Fruit fly (Drosophila melanogaster) whole organism, wandering third instar larva: ENCODE measurements around the gene CG13024.

Experiments used
- Abd-B ChIP-seq: fragments of >200 bp; optimal IDR thresholded peaks from 2 replicates; lab custom pipeline; 2017; ENCODE audit warnings: missing biosample characterization, missing genetic modification characterization
- CG32264 ChIP-seq: fragments of 200-800 bp; sonication (Bioruptor generic); optimal IDR thresholded peaks from 2 replicates; lab custom pipeline; 2016; ENCODE audit warnings: missing biosample characterization, missing genetic modification characterization
- CG9705 ChIP-seq: fragments of 200-800 bp; sonication (Bioruptor generic); optimal IDR thresholded peaks from 2 replicates; lab custom pipeline; 2018; ENCODE audit warnings: missing biosample characterization, mild to moderate bottlenecking, missing genetic modification characterization
- CrebA ChIP-seq: fragments of 200-800 bp; sonication (Bioruptor generic); optimal IDR thresholded peaks from 2 replicates; lab custom pipeline; 2016; ENCODE audit warnings: missing biosample characterization, mild to moderate bottlenecking, missing genetic modification characterization, borderline replicate concordance
- Dfd ChIP-seq: fragments of >200 bp; optimal IDR thresholded peaks from 2 replicates; lab custom pipeline; 2017; ENCODE audit warnings: missing biosample characterization, missing genetic modification characterization
- Dif ChIP-seq: fragments of 200-275, 200-300 bp; sonication (Bioruptor generic); optimal IDR thresholded peaks from 2 replicates; lab custom pipeline; 2018; ENCODE audit warnings: missing biosample characterization, missing genetic modification characterization; ENCODE audit not compliant: partially characterized antibody
- GATAd ChIP-seq: sonication (Bioruptor generic); optimal IDR thresholded peaks from 2 replicates; lab custom pipeline; 2016; ENCODE audit warnings: missing biosample characterization, missing genetic modification characterization
- HLH106 ChIP-seq: fragments of 200-800 bp; optimal IDR thresholded peaks from 3 replicates; lab custom pipeline; 2019; ENCODE audit warnings: missing biosample characterization, mild to moderate bottlenecking, missing genetic modification characterization, moderate library complexity
- Hnf4 ChIP-seq: fragments of 200-800 bp; sonication (Bioruptor generic); optimal IDR thresholded peaks from 2 replicates; lab custom pipeline; 2016; ENCODE audit warnings: missing biosample characterization, mild to moderate bottlenecking, missing genetic modification characterization
- Hr78 ChIP-seq: fragments of >200 bp; optimal IDR thresholded peaks from 2 replicates; lab custom pipeline; 2017; ENCODE audit warnings: missing biosample characterization, missing genetic modification characterization
- Hr83 ChIP-seq: fragments of 200-300 bp; sonication (Bioruptor generic); optimal IDR thresholded peaks from 2 replicates; lab custom pipeline; 2016; ENCODE audit warnings: missing biosample characterization, mild to moderate bottlenecking, missing genetic modification characterization, moderate library complexity; ENCODE audit not compliant: poor library complexity, severe bottlenecking
- Jra ChIP-seq: sonication (Bioruptor generic); optimal IDR thresholded peaks from 2 replicates; lab custom pipeline; 2016; ENCODE audit warnings: missing biosample characterization, missing genetic modification characterization
- Myc ChIP-seq: fragments of >200 bp; optimal IDR thresholded peaks from 2 replicates; lab custom pipeline; 2017
- OdsH ChIP-seq: fragments of 200-800 bp; sonication (Bioruptor generic); optimal IDR thresholded peaks from 2 replicates; lab custom pipeline; 2016; ENCODE audit warnings: missing biosample characterization, mild to moderate bottlenecking, missing genetic modification characterization
- Rel ChIP-seq, 2 experiments: fragments of 200-800 bp; sonication (Bioruptor generic) in 1 of 2; optimal IDR thresholded peaks; 2 replicates in 1 of 2; 3 replicates in 1 of 2; lab custom pipeline; 2016 to 2019; ENCODE audit warnings: mild to moderate bottlenecking in 2 of 2, missing biosample characterization in 2 of 2, missing genetic modification characterization in 2 of 2, moderate library complexity in 1 of 2
- Sp1 ChIP-seq: fragments of 200-800 bp; sonication (Bioruptor generic); optimal IDR thresholded peaks from 3 replicates; lab custom pipeline; 2019; ENCODE audit warnings: missing biosample characterization, mild to moderate bottlenecking, missing genetic modification characterization, moderate library complexity
- Vsx2 ChIP-seq: fragments of 200-300, 225-300 bp; sonication (Bioruptor generic); optimal IDR thresholded peaks from 2 replicates; lab custom pipeline; 2018; ENCODE audit warnings: missing biosample characterization, missing genetic modification characterization; ENCODE audit not compliant: partially characterized antibody
- br ChIP-seq: fragments of 200-800 bp; sonication (Bioruptor generic); optimal IDR thresholded peaks from 2 replicates; lab custom pipeline; 2016; ENCODE audit warnings: missing biosample characterization, missing genetic modification characterization
- brk ChIP-seq: fragments of 200-800 bp; sonication (Bioruptor generic); optimal IDR thresholded peaks from 2 replicates; lab custom pipeline; 2016; ENCODE audit warnings: missing biosample characterization, mild to moderate bottlenecking, missing genetic modification characterization
- dl ChIP-seq, 2 experiments: fragments of 175-275, 200-275 bp in 1 of 2; fragments of 200-275 bp in 1 of 2; sonication (Bioruptor generic); optimal IDR thresholded peaks; lab custom pipeline; 2018; ENCODE audit warnings: mild to moderate bottlenecking in 2 of 2, missing biosample characterization in 2 of 2, missing genetic modification characterization in 2 of 2, moderate library complexity in 2 of 2; ENCODE audit not compliant: partially characterized antibody in 2 of 2, insufficient read depth in 1 of 2
- dmrt93B ChIP-seq: fragments of 200-800 bp; sonication (Bioruptor generic); optimal IDR thresholded peaks from 2 replicates; lab custom pipeline; 2018; ENCODE audit warnings: missing biosample characterization, mild to moderate bottlenecking, missing genetic modification characterization
- dsf ChIP-seq: sonication (Bioruptor generic); optimal IDR thresholded peaks from 2 replicates; lab custom pipeline; 2016; ENCODE audit warnings: missing biosample characterization, missing genetic modification characterization, borderline replicate concordance
- foxo ChIP-seq, 2 experiments: fragments of 200-800 bp; sonication (Bioruptor generic); optimal IDR thresholded peaks; 2 replicates in 1 of 2; 3 replicates in 1 of 2; lab custom pipeline; 2016 to 2017; ENCODE audit warnings: missing biosample characterization in 2 of 2, missing genetic modification characterization in 2 of 2
- fru ChIP-seq: fragments of 200-800 bp; sonication (Bioruptor generic); optimal IDR thresholded peaks from 3 replicates; lab custom pipeline; 2016; ENCODE audit warnings: missing biosample characterization, mild to moderate bottlenecking, missing genetic modification characterization
- h ChIP-seq: fragments of 200-800 bp; sonication (Bioruptor generic); optimal IDR thresholded peaks from 3 replicates; lab custom pipeline; 2016; ENCODE audit warnings: missing biosample characterization, mild to moderate bottlenecking, missing genetic modification characterization
- jim ChIP-seq: fragments of 175-275, 200-325 bp; sonication (Bioruptor generic); optimal IDR thresholded peaks from 2 replicates; lab custom pipeline; 2016; ENCODE audit warnings: missing biosample characterization, mild to moderate bottlenecking, missing genetic modification characterization
- psq ChIP-seq: fragments of 200-800 bp; sonication (Bioruptor generic); optimal IDR thresholded peaks from 3 replicates; lab custom pipeline; 2017; ENCODE audit warnings: missing biosample characterization, mild to moderate bottlenecking, missing genetic modification characterization, moderate library complexity
- rgr ChIP-seq: fragments of 200-800 bp; sonication (Bioruptor generic); optimal IDR thresholded peaks from 3 replicates; lab custom pipeline; 2016; ENCODE audit warnings: missing biosample characterization, mild to moderate bottlenecking, missing genetic modification characterization
- sage ChIP-seq: fragments of 200-800 bp; sonication (Bioruptor generic); optimal IDR thresholded peaks from 2 replicates; lab custom pipeline; 2016; ENCODE audit warnings: missing biosample characterization, mild to moderate bottlenecking, missing genetic modification characterization
- sv ChIP-seq: fragments of 200-800 bp; sonication (Bioruptor generic); optimal IDR thresholded peaks from 3 replicates; lab custom pipeline; 2016; ENCODE audit warnings: missing biosample characterization, missing genetic modification characterization
- usp ChIP-seq: fragments of >200 bp; optimal IDR thresholded peaks from 2 replicates; lab custom pipeline; 2017; ENCODE audit warnings: missing biosample characterization, missing genetic modification characterization
- woc ChIP-seq: sonication (Bioruptor generic); optimal IDR thresholded peaks from 2 replicates; lab custom pipeline; 2016; ENCODE audit warnings: missing biosample characterization, mild to moderate bottlenecking, missing genetic modification characterization

CG13024 gene

DNA sequence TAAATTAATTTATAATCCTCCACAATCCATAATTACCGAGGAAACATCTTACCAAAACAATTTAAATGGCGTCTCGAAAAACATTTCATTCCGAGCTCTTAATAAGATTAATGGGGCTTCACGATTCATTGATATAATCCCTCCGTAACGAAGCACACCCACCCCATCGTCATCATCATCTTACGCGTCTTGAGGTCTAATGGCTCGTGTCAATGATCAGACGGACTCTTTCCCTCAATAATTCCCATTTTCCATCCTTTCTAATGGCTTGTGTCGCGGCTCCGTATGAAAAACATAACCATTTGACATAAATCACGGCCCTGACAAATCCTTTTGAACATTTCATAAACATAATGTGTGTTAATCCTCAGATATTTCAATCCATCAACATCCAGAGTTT is 62.0 kb downstream of the CG13024 start:
- TF ChIP-seq CG32264 (no peak), h (no peak), woc (GFP tag; lab: Kevin White, UChicago) (no peak), Hr78 (GFP tag; lab: Kevin White, UChicago) (no peak), Myc (lab: Kevin White, UChicago) (no peak), dsf (GFP tag; lab: Kevin White, UChicago) (no peak), CrebA (GFP tag; lab: Kevin White, UChicago) (no peak), Jra (GFP tag; lab: Kevin White, UChicago) (no peak), GATAd (no peak), usp (no peak), rgr (GFP tag; lab: Kevin White, UChicago) (no peak), psq (no peak), jim (no peak), Hnf4 (GFP tag; lab: Kevin White, UChicago) (no peak), Sp1 (GFP tag; lab: Kevin White, UChicago) (no peak), dmrt93B (GFP tag; lab: Kevin White, UChicago) (no peak), Abd-B (GFP tag; lab: Kevin White, UChicago) (no peak), fru (no peak)

DNA sequence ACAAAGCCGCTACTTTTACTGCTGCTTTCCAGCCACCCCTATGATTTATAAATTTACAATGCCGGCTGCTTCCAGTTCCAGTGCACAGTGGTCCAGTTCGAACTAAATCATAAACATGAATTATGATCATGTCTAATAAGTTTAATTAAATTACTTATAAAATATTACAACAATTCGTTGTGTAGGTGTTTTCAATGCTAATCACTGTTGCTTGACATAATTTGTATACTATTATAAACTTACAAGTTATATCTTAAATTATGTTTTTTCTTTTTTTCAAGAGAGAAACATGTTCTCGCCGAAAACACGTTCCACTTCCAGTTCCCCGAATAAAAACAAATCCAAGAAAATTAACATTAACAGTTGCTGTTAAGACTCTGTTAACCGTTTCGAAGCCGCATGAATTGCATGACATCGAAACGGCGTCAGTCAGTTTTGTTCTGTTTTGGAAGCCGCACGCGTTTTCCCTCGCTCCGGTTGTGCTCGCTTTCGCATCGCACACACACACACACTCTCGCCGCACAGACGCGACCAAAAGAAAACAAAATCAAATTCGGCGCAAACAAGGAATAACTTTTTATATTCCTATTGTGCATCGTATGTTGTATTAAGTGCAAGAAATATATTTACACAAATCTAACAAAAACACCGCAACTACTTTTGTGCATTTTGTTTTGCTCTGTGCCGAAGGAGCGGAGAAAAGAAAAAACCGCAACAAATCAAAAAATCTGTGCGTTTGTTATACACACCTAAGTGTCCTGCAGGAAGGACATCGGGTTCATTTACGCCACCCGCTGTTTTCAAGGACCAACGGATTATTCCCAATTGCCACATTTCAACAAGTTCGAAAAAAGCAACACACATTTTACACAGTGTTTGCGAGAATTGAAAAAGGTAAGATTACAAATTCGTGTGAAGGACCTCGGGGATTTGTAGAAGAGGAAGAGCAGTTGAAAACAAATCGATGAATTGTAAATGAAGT is 62.9 kb downstream of the CG13024 start, which contains the start of gene Nrt:
Gene Nrt, plus strand, starts transcription at position 426 of the 982 bp plus-strand sequence.
- TF ChIP-seq Dfd (GFP tag; lab: Kevin White, UChicago): no peak
- peak; percentile 78 for TF ChIP-seq sage (GFP tag; lab: Kevin White, UChicago)
- TF ChIP-seq br (GFP tag; lab: Kevin White, UChicago): peak; percentile 3
- peak; percentile 85 for TF ChIP-seq brk
- peak; percentile 33 for TF ChIP-seq CrebA (GFP tag; lab: Kevin White, UChicago)
- no peak for TF ChIP-seq CG9705
- TF ChIP-seq Hr83 (GFP tag; lab: Kevin White, UChicago): peak; percentile 7
- peak; percentile 40 for TF ChIP-seq psq
- TF ChIP-seq sv (GFP tag; lab: Kevin White, UChicago): peak; percentile 37
- peak; percentile 50 for TF ChIP-seq rgr (GFP tag; lab: Kevin White, UChicago)
- TF ChIP-seq Dif (GFP tag; lab: Kevin White, UChicago): peak; percentile 46
- peak; percentile 59 for TF ChIP-seq fru
- peak; percentile 18 for TF ChIP-seq woc (GFP tag; lab: Kevin White, UChicago)
- peak; percentile 41 for TF ChIP-seq OdsH
- peak; percentile 64 for TF ChIP-seq Sp1 (GFP tag; lab: Kevin White, UChicago)
- TF ChIP-seq Vsx2 (GFP tag; lab: Kevin White, UChicago): no peak
- TF ChIP-seq Hnf4 (GFP tag; lab: Kevin White, UChicago): peak; percentile 36
- TF ChIP-seq dsf (GFP tag; lab: Kevin White, UChicago): peak; percentile 12
- peak in 1 of 2 experiments; percentile 46 for TF ChIP-seq foxo (GFP tag; optimal IDR thresholded peaks at IDR 0.05; lab: Kevin White, UChicago)
- TF ChIP-seq HLH106: peak; percentile 4
- TF ChIP-seq Hr78 (GFP tag; lab: Kevin White, UChicago): no peak
- peak; percentile 41 for TF ChIP-seq Rel (GFP tag; optimal IDR thresholded peaks at IDR 0.05; lab: Kevin White, UChicago)
- TF ChIP-seq Rel (tag; optimal IDR thresholded peaks at IDR 0.05; lab: Kevin White, UChicago): no peak
- TF ChIP-seq dl (GFP tag; optimal IDR thresholded peaks at IDR 0.05; lab: Kevin White, UChicago; ENCODE audit: insufficient read depth in 1 of 2, partially characterized antibody in 2 of 2): peak in 1 of 2 experiments; percentile 20
- peak; percentile 21 for TF ChIP-seq h
- no peak for TF ChIP-seq CG32264
- TF ChIP-seq, all 38 proteins: peak for 20
